Fruit fly (Drosophila melanogaster): Measurements from ENCODE around the gene CCT7.

- TF ChIP-seq dmrt93B (GFP tag; optimal IDR thresholded peaks at IDR 0.05) (no peak), Hr83 (GFP tag; optimal IDR thresholded peaks at IDR 0.05; ENCODE audit: poor library complexity, severe bottlenecking) (no peak)
Measured at dm6 chr3R:8801126-8801762, at the start of gene CCT7, which contains the start of the genes Pif1A and Pif1B.
